Fruit fly (Drosophila melanogaster) whole organism: ENCODE data around the gene eRF3.

Source experiments
- psq ChIP-seq: fragments of >200 bp; optimal IDR thresholded peaks from 2 replicates; lab custom pipeline; 2017
- usp ChIP-seq: fragments of >200 bp; optimal IDR thresholded peaks from 2 replicates; lab custom pipeline; 2017; ENCODE audit warnings: missing biosample characterization, missing genetic modification characterization, mixed read lengths

DNA sequence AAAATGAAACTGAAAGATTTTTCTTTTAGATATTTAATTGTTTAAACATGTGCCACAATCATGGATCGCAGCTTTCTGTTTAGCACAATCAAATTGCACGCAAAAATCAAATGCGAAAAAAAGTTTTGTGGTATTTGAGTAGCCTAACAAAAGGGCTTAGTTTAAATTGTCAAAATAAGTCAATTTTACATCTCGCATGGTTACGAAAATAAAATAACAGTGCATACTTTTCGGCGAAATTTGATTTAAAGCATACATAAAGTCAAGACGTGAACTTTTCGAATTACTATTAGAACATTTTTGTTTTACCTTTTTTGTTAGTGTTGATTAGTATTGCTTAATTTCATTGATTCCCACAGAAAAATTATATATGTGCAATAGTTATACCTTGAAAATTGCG is 20.8 kb downstream of the eRF3 start:
- TF ChIP-seq usp (GFP tag; lab: Kevin White, UChicago): no peak
- no peak for TF ChIP-seq psq (lab: Kevin White, UChicago)
